Worm (Caenorhabditis elegans) whole organism, L3 larva: ENCODE measurements around the gene tpst-1.

ENCODE experiments used
- R02D3.7 ChIP-seq: fragments of 150-350 bp; optimal IDR thresholded peaks from 2 replicates; lab custom pipeline; 2014; ENCODE audit warnings: missing biosample characterization, missing genetic modification characterization
- ZK546.5 ChIP-seq: sonication (generic microtip); optimal IDR thresholded peaks from 2 replicates; lab custom pipeline; 2017; ENCODE audit warnings: missing biosample characterization, missing genetic modification characterization
- aly-2 ChIP-seq: fragments of 150-350 bp; optimal IDR thresholded peaks from 2 replicates; lab custom pipeline; 2014; ENCODE audit warnings: missing biosample characterization, missing genetic modification characterization
- ama-1 ChIP-seq: fragments of 150-350 bp; optimal IDR thresholded peaks from 2 replicates; lab custom pipeline; 2018
- ceh-16 ChIP-seq: sonication (generic microtip); optimal IDR thresholded peaks from 2 replicates; lab custom pipeline; 2017; ENCODE audit warnings: missing biosample characterization, missing genetic modification characterization
- ceh-28 ChIP-seq: fragments of 150-350 bp; optimal IDR thresholded peaks from 2 replicates; lab custom pipeline; 2014; ENCODE audit warnings: missing biosample characterization, missing genetic modification reagents, missing genetic modification characterization
- ceh-82 ChIP-seq: fragments of 150-350 bp; optimal IDR thresholded peaks from 2 replicates; lab custom pipeline; 2014; ENCODE audit warnings: missing biosample characterization, missing genetic modification characterization
- ceh-9 ChIP-seq: sonication (generic microtip); optimal IDR thresholded peaks from 2 replicates; lab custom pipeline; 2018; ENCODE audit warnings: missing biosample characterization, missing genetic modification characterization
- daf-12 ChIP-seq: fragments of 150-350 bp; optimal IDR thresholded peaks from 2 replicates; lab custom pipeline; 2014; ENCODE audit warnings: missing biosample characterization, missing genetic modification reagents, missing genetic modification characterization
- egl-27 ChIP-seq: sonication (generic microtip); optimal IDR thresholded peaks from 4 replicates; lab custom pipeline; 2017; ENCODE audit warnings: missing biosample characterization, missing genetic modification reagents, missing genetic modification characterization
- egl-5 ChIP-seq: fragments of 150-350 bp; optimal IDR thresholded peaks from 2 replicates; lab custom pipeline; 2017; ENCODE audit warnings: missing biosample characterization, missing genetic modification reagents, missing genetic modification characterization, inconsistent platforms
- elt-1 ChIP-seq: fragments of 150-350 bp; optimal IDR thresholded peaks from 2 replicates; lab custom pipeline; 2014; ENCODE audit warnings: missing biosample characterization, missing genetic modification characterization
- elt-2 ChIP-seq: sonication (generic microtip); optimal IDR thresholded peaks from 2 replicates; lab custom pipeline; 2016; ENCODE audit warnings: missing genetic modification reagents, mild to moderate bottlenecking, missing genetic modification characterization, missing compliant biosample characterization
- elt-3 ChIP-seq, 3 experiments: fragments of 150-350 bp in 1 of 3; sonication (generic microtip) in 2 of 3; optimal IDR thresholded peaks; 2 replicates in 2 of 3; 4 replicates in 1 of 3; lab custom pipeline; 2014 to 2017; ENCODE audit warnings: missing biosample characterization in 3 of 3, missing genetic modification characterization in 3 of 3
- eor-1 ChIP-seq, 2 experiments: fragments of 150-350 bp; optimal IDR thresholded peaks; 2 replicates each; lab custom pipeline; 2014 to 2018; ENCODE audit warnings: missing biosample characterization in 2 of 2, missing genetic modification characterization in 2 of 2
- fkh-10 ChIP-seq: sonication (generic microtip); optimal IDR thresholded peaks from 2 replicates; lab custom pipeline; 2017; ENCODE audit warnings: missing biosample characterization, missing genetic modification reagents, missing genetic modification characterization
- fkh-2 ChIP-seq: fragments of 150-350 bp; optimal IDR thresholded peaks from 2 replicates; lab custom pipeline; 2014; ENCODE audit warnings: missing biosample characterization, missing genetic modification reagents, missing genetic modification characterization
- fos-1 ChIP-seq: fragments of 150-350 bp; optimal IDR thresholded peaks from 2 replicates; lab custom pipeline; 2014; ENCODE audit warnings: missing biosample characterization, missing genetic modification characterization
- hmg-11 ChIP-seq: sonication (generic microtip); optimal IDR thresholded peaks from 2 replicates; lab custom pipeline; 2016; ENCODE audit warnings: missing genetic modification characterization, missing compliant biosample characterization
- jun-1 ChIP-seq: fragments of 150-350 bp; optimal IDR thresholded peaks from 2 replicates; lab custom pipeline; 2014; ENCODE audit warnings: missing biosample characterization, missing genetic modification reagents, missing genetic modification characterization
- lin-15B ChIP-seq: fragments of 150-350 bp; optimal IDR thresholded peaks from 2 replicates; lab custom pipeline; 2014; ENCODE audit warnings: missing biosample characterization, missing genetic modification characterization
- lin-39 ChIP-seq: fragments of 150-350 bp; optimal IDR thresholded peaks from 2 replicates; lab custom pipeline; 2018; ENCODE audit warnings: missing biosample characterization, missing genetic modification reagents, missing genetic modification characterization
- lsy-12 ChIP-seq: sonication (generic microtip); optimal IDR thresholded peaks from 2 replicates; lab custom pipeline; 2016; ENCODE audit warnings: mild to moderate bottlenecking, missing genetic modification characterization, missing compliant biosample characterization
- mdl-1 ChIP-seq: fragments of 150-350 bp; optimal IDR thresholded peaks from 2 replicates; lab custom pipeline; 2014; ENCODE audit warnings: missing biosample characterization, missing genetic modification characterization
- mml-1 ChIP-seq: fragments of 150-350 bp; sonication (generic microtip); optimal IDR thresholded peaks from 3 replicates; lab custom pipeline; 2014; ENCODE audit warnings: missing biosample characterization, missing genetic modification characterization
- nfya-1 ChIP-seq: sonication (generic microtip); optimal IDR thresholded peaks from 2 replicates; lab custom pipeline; 2017; ENCODE audit warnings: missing genetic modification characterization, mild to moderate bottlenecking, missing compliant biosample characterization, antibody characterized with exemption, moderate library complexity; ENCODE audit not compliant: insufficient read depth
- nhr-11 ChIP-seq: fragments of 150-350 bp; optimal IDR thresholded peaks from 2 replicates; lab custom pipeline; 2014; ENCODE audit warnings: missing biosample characterization, missing genetic modification characterization
- nhr-12 ChIP-seq: fragments of 150-350 bp; optimal IDR thresholded peaks from 2 replicates; lab custom pipeline; 2014; ENCODE audit warnings: missing biosample characterization, missing genetic modification characterization
- nhr-237 ChIP-seq: fragments of 150-350 bp; optimal IDR thresholded peaks from 2 replicates; lab custom pipeline; 2014; ENCODE audit warnings: missing biosample characterization, missing genetic modification characterization
- nhr-25 ChIP-seq: sonication (generic microtip); optimal IDR thresholded peaks from 2 replicates; lab custom pipeline; 2017; ENCODE audit warnings: missing biosample characterization, missing genetic modification characterization
- nhr-28 ChIP-seq: fragments of 150-350 bp; optimal IDR thresholded peaks from 2 replicates; lab custom pipeline; 2014; ENCODE audit warnings: missing biosample characterization, missing genetic modification characterization
- nhr-43 ChIP-seq: sonication (generic microtip); optimal IDR thresholded peaks from 2 replicates; lab custom pipeline; 2016; ENCODE audit warnings: mild to moderate bottlenecking, missing genetic modification characterization, missing compliant biosample characterization; ENCODE audit not compliant: poor library complexity, severe bottlenecking
- nhr-67 ChIP-seq: fragments of 150-350 bp; optimal IDR thresholded peaks from 2 replicates; lab custom pipeline; 2014; ENCODE audit warnings: missing biosample characterization, missing genetic modification characterization
- nhr-76 ChIP-seq: fragments of 150-350 bp; sonication (generic microtip); optimal IDR thresholded peaks from 5 replicates; lab custom pipeline; 2014; ENCODE audit warnings: missing biosample characterization, missing genetic modification characterization
- nhr-77 ChIP-seq: fragments of 150-350 bp; optimal IDR thresholded peaks from 2 replicates; lab custom pipeline; 2014; ENCODE audit warnings: missing biosample characterization, missing genetic modification characterization
- pha-4 ChIP-seq: fragments of 150-350 bp; optimal IDR thresholded peaks from 2 replicates; lab custom pipeline; 2014; ENCODE audit warnings: missing biosample characterization, missing genetic modification reagents, missing genetic modification characterization
- pqm-1 ChIP-seq: fragments of 150-350 bp; optimal IDR thresholded peaks from 2 replicates; lab custom pipeline; 2017; ENCODE audit warnings: missing biosample characterization, missing genetic modification characterization, inconsistent platforms
- sea-2 ChIP-seq: fragments of 150-350 bp; sonication (generic microtip); optimal IDR thresholded peaks from 4 replicates; lab custom pipeline; 2014; ENCODE audit warnings: missing biosample characterization, missing genetic modification reagents, missing genetic modification characterization
- skn-1 ChIP-seq: fragments of 150-350 bp; optimal IDR thresholded peaks from 2 replicates; lab custom pipeline; 2014; ENCODE audit warnings: missing biosample characterization, missing genetic modification characterization
- snpc-4 ChIP-seq: fragments of 150-350 bp; optimal IDR thresholded peaks from 2 replicates; lab custom pipeline; 2014; ENCODE audit warnings: missing biosample characterization, missing genetic modification characterization
- tbx-2 ChIP-seq: sonication (generic microtip); optimal IDR thresholded peaks from 2 replicates; lab custom pipeline; 2016; ENCODE audit warnings: mild to moderate bottlenecking, missing genetic modification characterization, missing compliant biosample characterization
- unc-39 ChIP-seq: sonication (generic microtip); optimal IDR thresholded peaks from 4 replicates; lab custom pipeline; 2017; ENCODE audit warnings: missing biosample characterization, missing genetic modification characterization
- unc-62 ChIP-seq: fragments of 150-350 bp; sonication (generic microtip); optimal IDR thresholded peaks from 4 replicates; lab custom pipeline; 2014; ENCODE audit warnings: missing biosample characterization, missing genetic modification reagents, missing genetic modification characterization
- zag-1 ChIP-seq: fragments of 150-350 bp; optimal IDR thresholded peaks from 2 replicates; lab custom pipeline; 2014; ENCODE audit warnings: missing biosample characterization, missing genetic modification characterization
- ztf-11 ChIP-seq: fragments of 150-350 bp; optimal IDR thresholded peaks from 2 replicates; lab custom pipeline; 2014; ENCODE audit warnings: missing biosample characterization, missing genetic modification characterization
- ztf-4 ChIP-seq: fragments of 150-350 bp; optimal IDR thresholded peaks from 2 replicates; lab custom pipeline; 2014; ENCODE audit warnings: missing biosample characterization, missing genetic modification characterization

tpst-1 gene

ce11 chrIII:12614161-12614560 lies 47.9 kb downstream of the tpst-1 start:
- peak; percentile 9 for TF ChIP-seq pha-4 (tag; lab: Kevin White, UChicago)
- TF ChIP-seq R02D3.7 (tag; lab: Kevin White, UChicago), result no peak

- TF ChIP-seq tbx-2 (tag; lab: Kevin White, UChicago) (no peak), pha-4 (tag; lab: Kevin White, UChicago) (peak; percentile 52), nhr-43 (tag; lab: Kevin White, UChicago) (no peak), ztf-4 (tag; lab: Kevin White, UChicago) (no peak), ceh-16 (tag; lab: Kevin White, UChicago) (no peak), nfya-1 (tag; lab: Kevin White, UChicago) (peak; percentile 33), sea-2 (GFP tag; lab: Kevin White, UChicago) (no peak), ZK546.5 (tag; lab: Kevin White, UChicago) (no peak), ceh-9 (tag; lab: Kevin White, UChicago) (no peak), fkh-10 (GFP tag; lab: Kevin White, UChicago) (no peak), nhr-77 (tag; lab: Kevin White, UChicago) (no peak), elt-2 (tag; lab: Kevin White, UChicago) (no peak), lin-15B (no peak)
Measured at ce11 chrIII:12613138-12613915, 48.8 kb downstream of the tpst-1 start.

ce11 chrIII:12612519-12612935 lies 49.6 kb downstream of the tpst-1 start:
- TF ChIP-seq nhr-28 (tag; lab: Kevin White, UChicago) (peak; percentile 84), nhr-43 (tag; lab: Kevin White, UChicago) (peak; percentile 96), nhr-25 (peak; percentile 100), aly-2 (tag; lab: Kevin White, UChicago) (peak; percentile 35), ZK546.5 (tag; lab: Kevin White, UChicago) (peak; percentile 45), snpc-4 (tag; lab: Kevin White, UChicago) (peak; percentile 75), unc-62 (GFP tag; lab: Kevin White, UChicago) (peak; percentile 99), unc-39 (tag; lab: Kevin White, UChicago) (no peak), nhr-67 (peak; percentile 27), ceh-82 (tag; lab: Kevin White, UChicago) (peak; percentile 93), nhr-76 (peak; percentile 24), ceh-28 (tag; lab: Kevin White, UChicago) (peak; percentile 97), lin-39 (tag; lab: Kevin White, UChicago) (peak; percentile 95), mml-1 (no peak), egl-27 (peak; percentile 99), fos-1 (peak; percentile 77), elt-3 (tag; optimal IDR thresholded peaks at IDR 0.05; lab: Kevin White, UChicago) (peak in 1 of 3 experiments; percentile 92), ceh-9 (tag; lab: Kevin White, UChicago) (no peak), pha-4 (tag; lab: Kevin White, UChicago) (peak; percentile 100), nhr-77 (tag; lab: Kevin White, UChicago) (peak; percentile 94), pqm-1 (tag; lab: Kevin White, UChicago) (peak; percentile 93), jun-1 (tag; lab: Kevin White, UChicago) (peak; percentile 99), mdl-1 (tag; lab: Kevin White, UChicago) (peak; percentile 95), fkh-10 (GFP tag; lab: Kevin White, UChicago) (peak; percentile 98), hmg-11 (tag; lab: Kevin White, UChicago) (peak; percentile 99), lsy-12 (tag; lab: Kevin White, UChicago) (peak; percentile 96), ztf-11 (tag; lab: Kevin White, UChicago) (no peak), ama-1 (lab: Kevin White, UChicago) (peak; percentile 97), R02D3.7 (tag; lab: Kevin White, UChicago) (peak; percentile 88), elt-1 (peak; percentile 95), zag-1 (tag; lab: Kevin White, UChicago) (peak; percentile 83), daf-12 (tag; lab: Kevin White, UChicago) (peak; percentile 86), eor-1 (tag; optimal IDR thresholded peaks at IDR 0.05; lab: Kevin White, UChicago) (peak; percentile 68 to 88), elt-2 (tag; lab: Kevin White, UChicago) (peak; percentile 91), sea-2 (GFP tag; lab: Kevin White, UChicago) (peak; percentile 56), ztf-4 (tag; lab: Kevin White, UChicago) (peak; percentile 85), nfya-1 (tag; lab: Kevin White, UChicago) (peak; percentile 99), skn-1 (tag; lab: Kevin White, UChicago) (peak; percentile 95), lin-15B (peak; percentile 86), nhr-12 (no peak), nhr-11 (tag; lab: Kevin White, UChicago) (peak; percentile 96), nhr-237 (tag; lab: Kevin White, UChicago) (no peak), ceh-16 (tag; lab: Kevin White, UChicago) (peak; percentile 73), fkh-2 (tag; lab: Kevin White, UChicago) (peak; percentile 61), egl-5 (tag; lab: Kevin White, UChicago) (peak; percentile 99)
